Fruit fly (Drosophila melanogaster): ENCODE data around the gene CG18636.

Gene CG18636

DNA sequence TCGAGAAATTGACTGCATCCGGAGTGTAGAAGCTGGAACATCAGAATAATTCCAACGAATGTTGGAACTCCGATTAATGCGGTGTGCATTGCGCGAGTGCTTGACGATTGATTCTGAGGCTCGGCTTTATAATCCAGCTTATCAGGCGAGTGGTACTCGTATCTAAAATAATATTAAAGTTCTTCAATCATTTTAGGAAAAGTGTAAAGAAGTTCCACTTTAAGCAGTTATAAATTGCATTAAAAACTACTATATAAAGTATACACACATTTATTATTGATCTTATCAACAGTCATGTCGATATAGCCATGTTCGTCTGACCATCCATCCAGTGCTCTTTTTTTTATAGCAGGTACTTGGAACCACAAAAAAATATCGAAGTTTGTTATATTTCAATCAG, at the start of gene CG18636:
Gene CG18636, minus strand, starts transcription at position 101 of the 400 bp plus-strand sequence.
- no peak for TF ChIP-seq Snoo (tag; optimal IDR thresholded peaks at IDR 0.05)
- no peak for TF ChIP-seq CG15710 (tag; optimal IDR thresholded peaks at IDR 0.05)
- TF ChIP-seq CG9948 (tag; optimal IDR thresholded peaks at IDR 0.05) = no peak
- TF ChIP-seq Ets98B (GFP tag; IDR thresholded peaks at IDR 0.05) = no peak
- no peak for TF ChIP-seq CG12605 (GFP tag; IDR thresholded peaks at IDR 0.05)
- TF ChIP-seq Pif1B (GFP tag; optimal IDR thresholded peaks at IDR 0.05) = no peak
- TF ChIP-seq fd96Ca (GFP tag; IDR thresholded peaks at IDR 0.05) = no peak
- TF ChIP-seq CG8159 (tag; optimal IDR thresholded peaks at IDR 0.05) = no peak

DNA sequence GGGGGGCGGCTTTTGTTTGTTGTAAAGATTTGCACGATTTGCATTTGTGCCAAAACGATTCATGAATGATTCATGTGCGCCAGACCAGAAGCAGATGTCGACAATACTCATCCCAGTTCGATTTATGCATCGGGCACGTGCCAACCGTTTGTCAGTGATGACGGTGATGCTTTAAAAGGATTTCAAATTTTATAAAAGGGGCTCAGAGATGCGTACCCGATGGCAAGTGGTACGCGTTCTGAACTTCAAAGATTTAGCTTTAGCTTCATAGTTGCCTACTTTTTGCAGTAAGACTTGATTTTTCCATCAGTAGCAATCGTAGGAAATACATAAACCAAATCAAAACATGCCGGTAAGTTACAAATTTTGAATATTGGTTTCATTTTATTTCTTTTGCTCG, 26.1 kb upstream of the CG18636 start, which contains the start of gene CG33309:
Gene CG33309, plus strand, starts transcription at position 301 of the 400 bp plus-strand sequence.
- TF ChIP-seq fd96Ca (GFP tag; IDR thresholded peaks at IDR 0.05) (no peak), Pif1B (GFP tag; optimal IDR thresholded peaks at IDR 0.05) (no peak), CG15710 (tag; optimal IDR thresholded peaks at IDR 0.05) (no peak), Ets98B (GFP tag; IDR thresholded peaks at IDR 0.05) (no peak), Snoo (tag; optimal IDR thresholded peaks at IDR 0.05) (no peak), CG32121 (GFP tag; IDR thresholded peaks at IDR 0.05) (no peak), CG10348 (GFP tag; IDR thresholded peaks at IDR 0.05) (no peak), CG14655 (GFP tag; optimal IDR thresholded peaks at IDR 0.05) (no peak), CG34367 (tag; optimal IDR thresholded peaks at IDR 0.05) (no peak), CG12605 (GFP tag; IDR thresholded peaks at IDR 0.05) (no peak), D1 (tag; optimal IDR thresholded peaks at IDR 0.05) (no peak)

DNA sequence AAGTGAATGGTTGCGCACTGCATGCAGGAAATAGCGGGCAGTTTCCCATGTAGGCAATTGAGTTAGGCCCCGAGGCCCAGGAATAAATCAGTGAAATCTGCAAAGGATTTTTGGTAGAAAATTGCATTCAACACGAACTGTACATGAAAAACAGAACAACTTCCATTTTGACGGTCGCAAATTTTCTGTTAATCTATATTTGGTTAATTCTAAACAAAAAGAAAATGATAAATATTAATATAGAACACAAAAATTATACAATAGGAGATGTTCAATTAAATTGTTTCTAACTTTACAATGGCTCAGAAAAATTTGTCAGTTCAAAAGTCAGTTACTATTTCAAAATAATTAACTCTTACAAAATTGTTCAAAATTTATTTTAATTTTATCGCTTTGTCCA, 17.6 kb upstream of the CG18636 start, which contains the start of gene CG33308:
Gene CG33308, plus strand, starts transcription at position 301 of the 400 bp plus-strand sequence.
- no peak for TF ChIP-seq Ets98B (GFP tag; IDR thresholded peaks at IDR 0.05)
- no peak for TF ChIP-seq Snoo (tag; optimal IDR thresholded peaks at IDR 0.05)
- TF ChIP-seq CG8301 (tag; optimal IDR thresholded peaks at IDR 0.05) = no peak
- TF ChIP-seq CG14655 (GFP tag; optimal IDR thresholded peaks at IDR 0.05) = no peak
- no peak for TF ChIP-seq gl (tag; optimal IDR thresholded peaks at IDR 0.05)
- TF ChIP-seq Pif1B (GFP tag; optimal IDR thresholded peaks at IDR 0.05) = no peak
- TF ChIP-seq CG17806 (tag; optimal IDR thresholded peaks at IDR 0.05) = no peak
- TF ChIP-seq CG4496 (GFP tag; IDR thresholded peaks at IDR 0.05) = no peak
- no peak for TF ChIP-seq CG34367 (tag; optimal IDR thresholded peaks at IDR 0.05)
- TF ChIP-seq CG9948 (tag; optimal IDR thresholded peaks at IDR 0.05) = no peak
- TF ChIP-seq CG12605 (GFP tag; IDR thresholded peaks at IDR 0.05) = no peak
- no peak for TF ChIP-seq CG13204 (GFP tag; optimal IDR thresholded peaks at IDR 0.05)

dm6 chr2L:14797554-14797953, 13.2 kb upstream of the CG18636 start:
- no peak for TF ChIP-seq EcR (GFP tag; optimal IDR thresholded peaks at IDR 0.05)
- TF ChIP-seq CG8159 (tag; optimal IDR thresholded peaks at IDR 0.05) = no peak
- no peak for TF ChIP-seq Snoo (tag; optimal IDR thresholded peaks at IDR 0.05)
- TF ChIP-seq CG14655 (GFP tag; optimal IDR thresholded peaks at IDR 0.05) = no peak
- TF ChIP-seq CG12605 (GFP tag; IDR thresholded peaks at IDR 0.05) = no peak
- no peak for TF ChIP-seq CG13204 (GFP tag; optimal IDR thresholded peaks at IDR 0.05)
- no peak for TF ChIP-seq CG34367 (tag; optimal IDR thresholded peaks at IDR 0.05)
- no peak for TF ChIP-seq CG17806 (tag; optimal IDR thresholded peaks at IDR 0.05)
- no peak for TF ChIP-seq CG4496 (GFP tag; IDR thresholded peaks at IDR 0.05)
- TF ChIP-seq rn (GFP tag; IDR thresholded peaks at IDR 0.05) = no peak
- TF ChIP-seq CG8301 (tag; optimal IDR thresholded peaks at IDR 0.05) = no peak
- no peak for TF ChIP-seq CG9948 (tag; optimal IDR thresholded peaks at IDR 0.05)
- no peak for TF ChIP-seq Pif1A (GFP tag; optimal IDR thresholded peaks at IDR 0.05)

DNA sequence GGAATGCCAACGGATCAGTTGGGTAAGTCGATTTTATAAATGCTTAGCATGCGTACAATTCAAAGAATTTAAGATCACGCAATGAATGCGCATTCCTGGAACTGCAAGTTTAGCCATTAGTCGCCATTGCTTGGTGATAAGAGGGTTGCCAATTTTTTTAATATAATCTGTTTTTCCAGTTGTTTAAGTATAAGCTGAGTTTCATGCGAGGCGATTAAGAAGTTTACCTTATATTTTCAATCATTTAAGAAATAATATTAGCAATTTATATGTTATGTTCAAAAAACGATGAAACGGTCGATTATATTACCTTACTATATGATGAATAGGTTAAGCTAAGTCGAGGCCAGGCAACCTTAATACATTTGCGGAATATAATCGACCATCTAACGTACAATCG, 12.1 kb upstream of the CG18636 start, which contains the start of gene CG18420:
Gene CG18420, minus strand, starts transcription at position 101 of the 400 bp plus-strand sequence.
- no peak for TF ChIP-seq EcR (GFP tag; optimal IDR thresholded peaks at IDR 0.05)
- TF ChIP-seq fd96Ca (GFP tag; IDR thresholded peaks at IDR 0.05) = no peak
- no peak for TF ChIP-seq CG8301 (tag; optimal IDR thresholded peaks at IDR 0.05)
- no peak for TF ChIP-seq CG12605 (GFP tag; IDR thresholded peaks at IDR 0.05)
- TF ChIP-seq gl (tag; optimal IDR thresholded peaks at IDR 0.05) = no peak
- no peak for TF ChIP-seq CG14655 (GFP tag; optimal IDR thresholded peaks at IDR 0.05)

dm6 chr2L:14774713-14775112, 9.7 kb downstream of the CG18636 start, which contains the start of gene CG4650:
CG4650 (minus strand) TSS chr2L:14774981.
- TF ChIP-seq CG14655 (GFP tag; optimal IDR thresholded peaks at IDR 0.05) (no peak), CG12605 (GFP tag; IDR thresholded peaks at IDR 0.05) (no peak), rn (GFP tag; IDR thresholded peaks at IDR 0.05) (no peak), EcR (GFP tag; optimal IDR thresholded peaks at IDR 0.05) (no peak), Pif1B (GFP tag; optimal IDR thresholded peaks at IDR 0.05) (no peak), CG9948 (tag; optimal IDR thresholded peaks at IDR 0.05) (no peak), CG8301 (tag; optimal IDR thresholded peaks at IDR 0.05) (no peak), gl (tag; optimal IDR thresholded peaks at IDR 0.05) (no peak), CG8159 (tag; optimal IDR thresholded peaks at IDR 0.05) (no peak), CG32121 (GFP tag; IDR thresholded peaks at IDR 0.05) (no peak), D1 (tag; optimal IDR thresholded peaks at IDR 0.05) (no peak), Pif1A (GFP tag; optimal IDR thresholded peaks at IDR 0.05) (no peak), CG10348 (GFP tag; IDR thresholded peaks at IDR 0.05) (no peak), CG13204 (GFP tag; optimal IDR thresholded peaks at IDR 0.05) (no peak), fd96Ca (GFP tag; IDR thresholded peaks at IDR 0.05) (no peak), CG34367 (tag; optimal IDR thresholded peaks at IDR 0.05) (no peak)

DNA sequence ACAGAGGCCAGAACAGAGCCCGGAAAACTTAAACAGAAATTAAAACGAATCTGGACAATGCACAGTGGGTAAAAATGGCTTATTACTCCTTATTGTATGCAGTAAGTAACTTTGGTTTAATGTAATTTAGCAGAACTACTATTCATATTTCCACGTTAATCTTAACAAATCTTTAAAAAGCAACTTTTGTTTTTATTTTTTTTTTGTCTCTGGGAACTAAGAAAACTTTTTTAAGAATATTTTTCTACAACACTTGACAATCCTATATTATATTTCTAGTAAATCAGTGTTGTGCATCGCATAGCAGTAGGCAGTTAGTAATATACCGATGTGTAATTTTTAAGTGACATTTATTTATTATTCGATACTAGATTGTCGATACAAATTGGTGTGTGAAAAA, 18.8 kb downstream of the CG18636 start, which contains the start of gene CG4701:
Gene CG4701, plus strand, starts transcription at position 301 of the 400 bp plus-strand sequence.
- TF ChIP-seq EcR (GFP tag; optimal IDR thresholded peaks at IDR 0.05) (no peak), CG17806 (tag; optimal IDR thresholded peaks at IDR 0.05) (no peak), CG4496 (GFP tag; IDR thresholded peaks at IDR 0.05) (no peak), CG12605 (GFP tag; IDR thresholded peaks at IDR 0.05) (no peak), rn (GFP tag; IDR thresholded peaks at IDR 0.05) (no peak), Pif1A (GFP tag; optimal IDR thresholded peaks at IDR 0.05) (no peak), CG15710 (tag; optimal IDR thresholded peaks at IDR 0.05) (no peak), D1 (tag; optimal IDR thresholded peaks at IDR 0.05) (no peak), CG14655 (GFP tag; optimal IDR thresholded peaks at IDR 0.05) (no peak), CG8159 (tag; optimal IDR thresholded peaks at IDR 0.05) (no peak), CG34367 (tag; optimal IDR thresholded peaks at IDR 0.05) (no peak), CG8301 (tag; optimal IDR thresholded peaks at IDR 0.05) (no peak)

Data from whole organism, pupa.